Fruit fly (Drosophila melanogaster) whole organism, embryonic: Measurements from ENCODE around the gene CAH1.

Experiments
- CG1024 ChIP-seq: fragments of 200-800 bp; sonication (Bioruptor generic); IDR thresholded peaks from 2 replicates; pipeline ENCODE4 v1.3.6; 2022; ENCODE audit warnings: missing biosample characterization, missing genetic modification characterization
- CG10267 ChIP-seq: fragments of 200-800 bp; sonication (Bioruptor generic); optimal IDR thresholded peaks from 2 replicates; lab custom pipeline; 2018; ENCODE audit warnings: missing biosample characterization, mild to moderate bottlenecking, missing genetic modification characterization, moderate library complexity
- CG11696 ChIP-seq: fragments of 200-800 bp; sonication (Bioruptor generic); IDR thresholded peaks from 2 replicates; pipeline ENCODE4 v1.3.6; 2022; ENCODE audit warnings: missing biosample characterization, missing genetic modification characterization
- CG12391 ChIP-seq: fragments of 200-800 bp; sonication (Bioruptor generic); optimal IDR thresholded peaks from 3 replicates; lab custom pipeline; 2018; ENCODE audit warnings: missing biosample characterization, mild to moderate bottlenecking, missing genetic modification characterization, moderate library complexity
- CG15601 ChIP-seq: fragments of 200-800 bp; sonication (Bioruptor generic); optimal IDR thresholded peaks from 3 replicates; lab custom pipeline; 2019; ENCODE audit warnings: missing biosample characterization, mild to moderate bottlenecking, missing genetic modification characterization, moderate library complexity
- CG17328 ChIP-seq: fragments of 200-800 bp; sonication (Bioruptor generic); IDR thresholded peaks from 2 replicates; pipeline ENCODE4 v1.3.6; 2022; ENCODE audit warnings: missing biosample characterization, missing genetic modification characterization
- CG18599 ChIP-seq: fragments of 200-800 bp; sonication (Bioruptor generic); optimal IDR thresholded peaks from 3 replicates; lab custom pipeline; 2017; ENCODE audit warnings: missing biosample characterization, missing genetic modification characterization, mild to moderate bottlenecking, moderate library complexity, missing genetic modification reagents
- CG2120 ChIP-seq: fragments of 200-800 bp; sonication (Bioruptor generic); optimal IDR thresholded peaks from 3 replicates; lab custom pipeline; 2016; ENCODE audit warnings: missing biosample characterization, missing genetic modification characterization
- CG2678 ChIP-seq: fragments of 200-800 bp; sonication (Bioruptor generic); optimal IDR thresholded peaks from 3 replicates; lab custom pipeline; 2019; ENCODE audit warnings: missing biosample characterization, mild to moderate bottlenecking, missing genetic modification characterization, moderate library complexity
- CG32532 ChIP-seq: fragments of 200-800 bp; sonication (Bioruptor generic); IDR thresholded peaks from 2 replicates; pipeline ENCODE4 v1.3.6; 2022; ENCODE audit warnings: missing biosample characterization, missing genetic modification characterization
- CG3281 ChIP-seq: fragments of 200-800 bp; sonication (Bioruptor generic); optimal IDR thresholded peaks from 3 replicates; lab custom pipeline; 2017; ENCODE audit warnings: missing biosample characterization, mild to moderate bottlenecking, missing genetic modification characterization
- CG7839 ChIP-seq: fragments of 200-800 bp; sonication (Bioruptor generic); optimal IDR thresholded peaks from 3 replicates; lab custom pipeline; 2018; ENCODE audit warnings: missing biosample characterization, mild to moderate bottlenecking, missing genetic modification characterization, moderate library complexity
- Deaf1 ChIP-seq: fragments of 200-800 bp; optimal IDR thresholded peaks from 3 replicates; lab custom pipeline; 2019; ENCODE audit warnings: missing biosample characterization, mild to moderate bottlenecking, missing genetic modification characterization, moderate library complexity
- Dp ChIP-seq: fragments of 200-800 bp; sonication (Bioruptor generic); optimal IDR thresholded peaks from 2 replicates; lab custom pipeline; 2018; ENCODE audit warnings: missing biosample characterization, mild to moderate bottlenecking, missing genetic modification characterization, moderate library complexity
- Fer3 ChIP-seq: fragments of 200-800 bp; sonication (Bioruptor generic); optimal IDR thresholded peaks from 2 replicates; lab custom pipeline; 2018; ENCODE audit warnings: missing biosample characterization, mild to moderate bottlenecking, missing genetic modification characterization, moderate library complexity
- Hand ChIP-seq: fragments of 200-800 bp; sonication (Bioruptor generic); optimal IDR thresholded peaks from 2 replicates; lab custom pipeline; 2017; ENCODE audit warnings: mild to moderate bottlenecking, missing biosample characterization, missing genetic modification reagents, missing genetic modification characterization
- Hmr ChIP-seq: fragments of 200-800 bp; sonication (Bioruptor generic); optimal IDR thresholded peaks from 3 replicates; lab custom pipeline; 2017; ENCODE audit warnings: mild to moderate bottlenecking, missing biosample characterization, missing genetic modification reagents, missing genetic modification characterization
- Hr51 ChIP-seq, 2 experiments: fragments of 200-800 bp; sonication (Bioruptor generic); optimal IDR thresholded peaks; 2 replicates in 1 of 2; 3 replicates in 1 of 2; lab custom pipeline; 2016 to 2018; ENCODE audit warnings: missing biosample characterization in 2 of 2, missing genetic modification characterization in 2 of 2, mild to moderate bottlenecking in 1 of 2, moderate library complexity in 1 of 2
- Med ChIP-seq: fragments of 200-800 bp; sonication (Bioruptor generic); peaks from one replicate; lab custom pipeline; 2016; ENCODE audit warnings: missing biosample characterization, missing genetic modification characterization, mild to moderate bottlenecking, inconsistent platforms, moderate library complexity
- Meics ChIP-seq: fragments of 200-800 bp; sonication (Bioruptor generic); optimal IDR thresholded peaks from 2 replicates; lab custom pipeline; 2017; ENCODE audit warnings: missing biosample characterization, mild to moderate bottlenecking, missing genetic modification characterization
- PHDP ChIP-seq: fragments of 200-800 bp; sonication (Bioruptor generic); optimal IDR thresholded peaks from 3 replicates; lab custom pipeline; 2018; ENCODE audit warnings: missing biosample characterization, mild to moderate bottlenecking, missing genetic modification characterization, moderate library complexity
- Side ChIP-seq: fragments of 200-800 bp; sonication (Bioruptor generic); optimal IDR thresholded peaks from 2 replicates; lab custom pipeline; 2016; ENCODE audit warnings: missing biosample characterization, missing genetic modification characterization
- ase ChIP-seq: fragments of 200-800 bp; sonication (Bioruptor generic); IDR thresholded peaks from 3 replicates; pipeline ENCODE4 v1.3.6; 2022; ENCODE audit warnings: missing biosample characterization, missing genetic modification characterization
- corto ChIP-seq: fragments of 200-800 bp; sonication (Bioruptor generic); optimal IDR thresholded peaks from 2 replicates; lab custom pipeline; 2016; ENCODE audit warnings: missing biosample characterization, mild to moderate bottlenecking, missing genetic modification characterization, moderate library complexity
- crp ChIP-seq, 2 experiments: fragments of 200-800 bp; sonication (Bioruptor generic); optimal IDR thresholded peaks; 2 replicates in 1 of 2; 3 replicates in 1 of 2; lab custom pipeline; 2017; ENCODE audit warnings: missing biosample characterization in 2 of 2, missing genetic modification characterization in 2 of 2, mild to moderate bottlenecking in 1 of 2, moderate library complexity in 1 of 2
- cwo ChIP-seq: fragments of 200-800 bp; sonication (Bioruptor generic); optimal IDR thresholded peaks from 3 replicates; lab custom pipeline; 2017; ENCODE audit warnings: missing biosample characterization, missing genetic modification characterization, mild to moderate bottlenecking, moderate library complexity, missing genetic modification reagents
- exex ChIP-seq: fragments of 200-800 bp; sonication (Bioruptor generic); optimal IDR thresholded peaks from 4 replicates; lab custom pipeline; 2018; ENCODE audit warnings: missing biosample characterization, mild to moderate bottlenecking, missing genetic modification characterization, moderate library complexity
- gem ChIP-seq: fragments of 200-800 bp; sonication (Bioruptor generic); optimal IDR thresholded peaks from 2 replicates; lab custom pipeline; 2019; ENCODE audit warnings: missing biosample characterization, mild to moderate bottlenecking, missing genetic modification characterization, moderate library complexity
- grau ChIP-seq: fragments of 200-800 bp; optimal IDR thresholded peaks from 3 replicates; lab custom pipeline; 2019; ENCODE audit warnings: missing biosample characterization, mild to moderate bottlenecking, missing genetic modification characterization, moderate library complexity
- grn ChIP-seq: fragments of 200-800 bp; sonication (Bioruptor generic); optimal IDR thresholded peaks from 3 replicates; lab custom pipeline; 2017; ENCODE audit warnings: missing biosample characterization, missing genetic modification characterization
- hkb ChIP-seq, 2 experiments: fragments of 200-800 bp in 1 of 2; fragments of >200 bp in 1 of 2; sonication (Bioruptor generic) in 1 of 2; IDR thresholded peaks in 1 of 2; optimal IDR thresholded peaks in 1 of 2; 2 replicates each; pipeline versions ENCODE4 v1.3.6 to Lab custom; 2017 to 2022; ENCODE audit warnings: missing biosample characterization in 1 of 2, missing genetic modification characterization in 1 of 2
- lab ChIP-seq: fragments of 200-800 bp; sonication (Bioruptor generic); optimal IDR thresholded peaks from 3 replicates; lab custom pipeline; 2017; ENCODE audit warnings: missing biosample characterization, missing genetic modification characterization, mild to moderate bottlenecking, moderate library complexity, missing genetic modification reagents
- lbe ChIP-seq: fragments of 200-800 bp; sonication (Bioruptor generic); optimal IDR thresholded peaks from 2 replicates; lab custom pipeline; 2016; ENCODE audit warnings: missing biosample characterization, mild to moderate bottlenecking, missing genetic modification characterization
- mirr ChIP-seq: fragments of 200-800 bp; sonication (Bioruptor generic); optimal IDR thresholded peaks from 3 replicates; lab custom pipeline; 2018; ENCODE audit warnings: missing biosample characterization, mild to moderate bottlenecking, missing genetic modification characterization
- nerfin-2 ChIP-seq: fragments of 200-800 bp; sonication (Bioruptor generic); IDR thresholded peaks from 2 replicates; pipeline ENCODE4 v1.3.6; 2022; ENCODE audit warnings: missing biosample characterization, missing genetic modification characterization; ENCODE audit not compliant: partially characterized antibody
- pan ChIP-seq, 4 experiments: fragments of >200 bp in 3 of 4; fragments of 200-800 bp in 1 of 4; sonication (Bioruptor generic) in 1 of 4; optimal IDR thresholded peaks in 3 of 4; IDR thresholded peaks in 1 of 4; 2 replicates each; pipeline versions ENCODE4 v1.3.6 to Lab custom; 2017 to 2022; ENCODE audit warnings: missing biosample characterization in 2 of 4, missing genetic modification characterization in 2 of 4, mixed read lengths in 1 of 4
- pum ChIP-seq: fragments of 200-800 bp; sonication (Bioruptor generic); optimal IDR thresholded peaks from 2 replicates; lab custom pipeline; 2016; ENCODE audit warnings: missing biosample characterization, missing genetic modification characterization
- salm ChIP-seq: fragments of 200-800 bp; sonication (Bioruptor generic); optimal IDR thresholded peaks from 2 replicates; lab custom pipeline; 2018; ENCODE audit warnings: missing biosample characterization, mild to moderate bottlenecking, missing genetic modification characterization
- schlank ChIP-seq: fragments of 200-800 bp; sonication (Bioruptor generic); optimal IDR thresholded peaks from 2 replicates; lab custom pipeline; 2018; ENCODE audit warnings: missing biosample characterization, mild to moderate bottlenecking, missing genetic modification characterization
- sug ChIP-seq: fragments of 200-800 bp; optimal IDR thresholded peaks from 2 replicates; lab custom pipeline; 2019; ENCODE audit warnings: missing biosample characterization, mild to moderate bottlenecking, missing genetic modification characterization, moderate library complexity
- unpg ChIP-seq: fragments of 200-800 bp; sonication (Bioruptor generic); optimal IDR thresholded peaks from 3 replicates; lab custom pipeline; 2018; ENCODE audit warnings: missing biosample characterization, mild to moderate bottlenecking, missing genetic modification characterization, moderate library complexity

CAH1 gene

DNA sequence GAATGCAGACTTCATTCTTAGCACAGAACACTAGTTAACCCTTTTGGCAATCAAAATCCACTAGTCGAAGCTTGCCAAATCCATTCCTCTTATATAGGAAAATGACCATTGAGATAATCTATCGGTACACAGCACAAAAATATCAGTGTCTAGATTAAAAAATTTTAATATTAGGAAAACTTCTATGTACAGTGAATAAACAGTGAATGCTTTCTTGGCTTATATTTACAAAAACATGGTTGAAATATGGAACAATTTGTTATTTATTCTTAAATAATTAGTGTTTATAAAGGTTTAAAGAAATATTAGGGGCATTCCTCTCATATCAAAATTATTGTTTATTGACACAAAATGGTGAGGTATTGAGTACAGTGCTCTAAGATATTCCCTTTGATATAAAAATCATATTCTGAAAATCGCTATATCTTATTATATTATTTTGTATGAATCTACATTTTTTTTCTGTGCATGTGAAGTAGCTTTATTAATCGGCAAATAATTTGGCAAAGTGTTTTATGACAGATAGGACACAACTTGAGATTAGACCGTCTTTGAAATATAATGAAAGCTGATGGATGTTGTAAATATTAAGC is 40.4 kb downstream of the CAH1 start, which contains the start of gene CG33306:
TSS of gene CG33306 (minus strand) at position 51 of the 593 bp plus-strand sequence.
- TF ChIP-seq CG15601 (tag; lab: Kevin White, UChicago) (no peak), CG11696 (no peak), CG1024 (no peak), Fer3 (tag; lab: Kevin White, UChicago) (peak; percentile 21), CG3281 (GFP tag; lab: Kevin White, UChicago) (peak; percentile 31), Hand (GFP tag; lab: Kevin White, UChicago) (no peak), Hmr (peak; percentile 20), CG2120 (peak; percentile 25), grau (tag; lab: Kevin White, UChicago) (peak; percentile 42), hkb (optimal IDR thresholded peaks at IDR 0.05; lab: Kevin White, UChicago) (no peak), hkb (GFP tag; IDR thresholded peaks at IDR 0.05; lab: Robert Waterston, UW) (no peak), Hr51 (GFP tag; optimal IDR thresholded peaks at IDR 0.05; lab: Kevin White, UChicago) (peak in 1 of 2 experiments; percentile 1), Meics (peak; percentile 14), PHDP (tag; lab: Kevin White, UChicago) (peak; percentile 7), cwo (GFP tag; lab: Kevin White, UChicago) (peak; percentile 3), CG7839 (tag; lab: Kevin White, UChicago) (peak; percentile 23), Side (GFP tag; lab: Kevin White, UChicago) (no peak), nerfin-2 (GFP tag; lab: Robert Waterston, UW) (no peak), CG18599 (GFP tag; lab: Kevin White, UChicago) (peak; percentile 37), lab (GFP tag; lab: Kevin White, UChicago) (peak; percentile 22), CG12391 (tag; lab: Kevin White, UChicago) (peak; percentile 24), CG2678 (peak; percentile 51), crp (GFP tag; optimal IDR thresholded peaks at IDR 0.05; lab: Kevin White, UChicago) (no peak), exex (tag; lab: Kevin White, UChicago) (peak; percentile 96), gem (tag; lab: Kevin White, UChicago) (peak; percentile 54), unpg (GFP tag; lab: Kevin White, UChicago) (peak; percentile 10), schlank (tag; lab: Kevin White, UChicago) (no peak), salm (tag; lab: Kevin White, UChicago) (no peak)

DNA sequence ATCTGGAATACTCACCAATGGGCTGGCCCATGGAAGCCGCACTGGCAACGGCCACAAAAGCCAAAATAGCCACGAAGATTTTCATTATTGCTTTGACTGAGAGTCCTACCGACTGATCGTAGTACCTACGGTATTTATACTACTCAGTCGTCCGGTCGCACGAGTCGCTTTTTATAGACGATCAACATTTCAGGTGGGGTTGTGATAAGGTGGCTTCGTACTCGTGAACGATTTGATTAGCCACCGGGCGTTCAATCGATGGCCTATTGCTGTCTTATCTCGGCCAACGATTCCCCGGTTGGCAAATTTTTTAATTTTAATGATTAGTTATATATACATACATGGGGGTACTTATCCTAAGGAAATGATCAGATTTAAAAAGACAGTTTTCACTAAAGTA is 41.8 kb downstream of the CAH1 start, which contains the start of gene CG8997:
TSS of gene CG8997 (minus strand) at position 148 of the 400 bp plus-strand sequence.
- TF ChIP-seq exex (tag; lab: Kevin White, UChicago) (peak; percentile 87), Dp (no peak), Deaf1 (tag; lab: Kevin White, UChicago) (peak; percentile 58), ase (GFP tag; lab: Robert Waterston, UW) (0 out of 3 replicates have a peak, but pooled peaks have one; percentile 19), pum (GFP tag; lab: Kevin White, UChicago) (no peak), CG17328 (no peak), pan (optimal IDR thresholded peaks at IDR 0.05; lab: Kevin White, UChicago) (no peak), pan (GFP tag; optimal IDR thresholded peaks at IDR 0.05 in 1 of 2, IDR thresholded peaks at IDR 0.05 in 1 of 2) (peak in 1 of 2 experiments; percentile 24), CG10267 (no peak), grn (peak; percentile 25), lbe (GFP tag; lab: Kevin White, UChicago) (peak; percentile 5), cwo (GFP tag; lab: Kevin White, UChicago) (peak; percentile 51), Med (GFP tag; lab: Kevin White, UChicago) (peak; percentile 37), corto (GFP tag; lab: Kevin White, UChicago) (peak; percentile 2), mirr (peak; percentile 7), CG32532 (peak; percentile 30; the same call in 1 of the 2 replicates), sug (tag; lab: Kevin White, UChicago) (peak; percentile 92)
- TF ChIP-seq, all 482 proteins: peak for 12
